Fruit fly (Drosophila melanogaster): ENCODE measurements around the gene mkg-p.

The mkg-p gene

dm6 chr3L:8360643-8361110 is 44.4 kb downstream of the mkg-p start, which contains the start of gene Idh (continued):
- TF ChIP-seq CG16813 (GFP tag; IDR thresholded peaks at IDR 0.05; ENCODE audit: partially characterized antibody) (no peak), CG5245 (GFP tag; optimal IDR thresholded peaks at IDR 0.05) (no peak), dan (GFP tag; IDR thresholded peaks at IDR 0.05) (no peak), insv (GFP tag; optimal IDR thresholded peaks at IDR 0.05) (no peak), CG34376 (GFP tag; optimal IDR thresholded peaks at IDR 0.05) (peak; percentile 96), CG13287 (GFP tag; IDR thresholded peaks at IDR 0.05; ENCODE audit: partially characterized antibody) (peak; percentile 74), Lhr (GFP tag; optimal IDR thresholded peaks at IDR 0.05) (no peak), CG3838 (GFP tag; optimal IDR thresholded peaks at IDR 0.05) (no peak), E2f1 (GFP tag; IDR thresholded peaks at IDR 0.05) (no peak), pfk (GFP tag; optimal IDR thresholded peaks at IDR 0.05) (no peak), usp (GFP tag; optimal IDR thresholded peaks at IDR 0.05) (no peak), CG12071 (GFP tag; optimal IDR thresholded peaks at IDR 0.05) (peak; percentile 41), CG12236 (GFP tag; optimal IDR thresholded peaks at IDR 0.05) (no peak), CG10979 (tag; optimal IDR thresholded peaks at IDR 0.05) (no peak), bowl (GFP tag; IDR thresholded peaks at IDR 0.05) (no peak), CG2129 (GFP tag; IDR thresholded peaks at IDR 0.05; ENCODE audit: partially characterized antibody) (no peak), ash1 (GFP tag; optimal IDR thresholded peaks at IDR 0.05) (no peak), Asciz (GFP tag; optimal IDR thresholded peaks at IDR 0.05) (no peak), amos (GFP tag; IDR thresholded peaks at IDR 0.05; ENCODE audit: partially characterized antibody) (peak; percentile 59; the same call in 1 of the 2 replicates), Sry-δ (GFP tag; optimal IDR thresholded peaks at IDR 0.05) (peak; percentile 13), CG4404 (GFP tag; IDR thresholded peaks at IDR 0.05) (no peak), gce (GFP tag; IDR thresholded peaks at IDR 0.05) (0 out of 3 replicates have a peak, but pooled peaks have one; percentile 34), Side (GFP tag; optimal IDR thresholded peaks at IDR 0.05) (no peak), CG31365 (tag; optimal IDR thresholded peaks at IDR 0.05) (no peak), BEAF-32 (GFP tag; optimal IDR thresholded peaks at IDR 0.05) (peak; percentile 52), Opbp (GFP tag; IDR thresholded peaks at IDR 0.05; ENCODE audit: partially characterized antibody) (0 out of 3 replicates have a peak, but pooled peaks have one; percentile 29), CG10462 (GFP tag; optimal IDR thresholded peaks at IDR 0.05) (no peak), CG4360 (GFP tag; IDR thresholded peaks at IDR 0.05) (no peak), CG14441 (GFP tag; IDR thresholded peaks at IDR 0.05) (peak; percentile 45; the same call in 1 of the 2 replicates), CG8290 (GFP tag; optimal IDR thresholded peaks at IDR 0.05) (no peak), CG8290 (tag; optimal IDR thresholded peaks at IDR 0.05) (peak in 1 of 2 experiments; percentile 73), dm (GFP tag; optimal IDR thresholded peaks at IDR 0.05) (no peak), CG17568 (GFP tag; optimal IDR thresholded peaks at IDR 0.05) (peak; percentile 35), H2.0 (GFP tag; IDR thresholded peaks at IDR 0.05) (no peak), crp (GFP tag; optimal IDR thresholded peaks at IDR 0.05) (peak; percentile 17 to 92), Oaz (GFP tag; IDR thresholded peaks at IDR 0.05) (no peak), schlank (tag; optimal IDR thresholded peaks at IDR 0.05) (no peak), btn (GFP tag; optimal IDR thresholded peaks at IDR 0.05) (no peak), Bteb2 (GFP tag; optimal IDR thresholded peaks at IDR 0.05) (no peak), fd64A (GFP tag; optimal IDR thresholded peaks at IDR 0.05) (no peak), CG12769 (tag; optimal IDR thresholded peaks at IDR 0.05) (no peak), ERR (GFP tag; optimal IDR thresholded peaks at IDR 0.05) (no peak), PHDP (tag; optimal IDR thresholded peaks at IDR 0.05) (peak; percentile 51), sqz (GFP tag; optimal IDR thresholded peaks at IDR 0.05) (no peak), wor (GFP tag; IDR thresholded peaks at IDR 0.05) (no peak), Drgx (GFP tag; IDR thresholded peaks at IDR 0.05) (no peak), CG42726 (GFP tag; IDR thresholded peaks at IDR 0.05; ENCODE audit: partially characterized antibody) (peak; percentile 37; the same call in 1 of the 2 replicates), gcm2 (GFP tag; optimal IDR thresholded peaks at IDR 0.05) (no peak), Hr78 (GFP tag; optimal IDR thresholded peaks at IDR 0.05) (peak in 1 of 2 experiments; percentile 93), Adf1 (GFP tag; IDR thresholded peaks at IDR 0.05) (peak; percentile 9; the same call in 1 of the 2 replicates)

Measured in whole organism, embryonic.